Fruit fly (Drosophila melanogaster): Measurements from ENCODE around the gene Flacc.

DNA sequence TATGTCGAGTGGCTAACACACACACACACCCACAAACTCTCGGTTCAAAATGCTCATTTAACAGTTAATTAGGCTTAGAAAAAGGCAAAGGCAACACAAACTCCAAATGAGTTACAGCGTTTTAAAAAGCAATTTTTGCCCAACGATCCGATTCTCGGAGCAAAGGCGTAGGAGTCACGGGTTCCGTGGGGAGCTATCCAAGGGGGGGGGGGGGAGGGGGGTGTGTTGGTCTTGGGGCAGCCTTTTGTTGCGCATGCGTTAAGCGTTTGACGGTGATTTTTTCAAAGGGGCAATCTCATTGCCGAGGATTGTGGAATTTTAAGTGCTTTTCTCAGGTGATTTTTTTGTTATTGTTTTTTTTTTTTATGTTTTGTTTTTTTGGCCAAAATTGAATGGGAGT is 49.2 kb upstream of the Flacc start:
- TF ChIP-seq CG7271 (tag; optimal IDR thresholded peaks at IDR 0.05) (no peak), Lim3 (GFP tag; IDR thresholded peaks at IDR 0.05) (no peak), CG17385 (GFP tag; optimal IDR thresholded peaks at IDR 0.05) (no peak), salm (tag; optimal IDR thresholded peaks at IDR 0.05) (no peak), odd (GFP tag; optimal IDR thresholded peaks at IDR 0.05) (no peak), luna (GFP tag; optimal IDR thresholded peaks at IDR 0.05) (no peak), knrl (GFP tag; IDR thresholded peaks at IDR 0.05; ENCODE audit: partially characterized antibody) (no peak), Atf3 (GFP tag; optimal IDR thresholded peaks at IDR 0.05) (no peak)
